Worm (Caenorhabditis elegans) whole organism, L4/young adult: Measurements from ENCODE around the gene fbxa-197.

Experiments used
- W03F9.2 ChIP-seq: fragments of 150-350 bp; optimal IDR thresholded peaks from 2 replicates; lab custom pipeline; 2014; ENCODE audit warnings: missing biosample characterization, missing genetic modification characterization
- dao-5 ChIP-seq: sonication (generic microtip); optimal IDR thresholded peaks from 2 replicates; lab custom pipeline; 2016; ENCODE audit warnings: missing genotype, missing genetic modification characterization, moderate library complexity, missing compliant biosample characterization
- him-1 ChIP-seq: sonication (generic microtip); optimal IDR thresholded peaks from 2 replicates; lab custom pipeline; 2016; ENCODE audit warnings: missing genotype, missing genetic modification reagents, missing genetic modification characterization, missing compliant biosample characterization

DNA sequence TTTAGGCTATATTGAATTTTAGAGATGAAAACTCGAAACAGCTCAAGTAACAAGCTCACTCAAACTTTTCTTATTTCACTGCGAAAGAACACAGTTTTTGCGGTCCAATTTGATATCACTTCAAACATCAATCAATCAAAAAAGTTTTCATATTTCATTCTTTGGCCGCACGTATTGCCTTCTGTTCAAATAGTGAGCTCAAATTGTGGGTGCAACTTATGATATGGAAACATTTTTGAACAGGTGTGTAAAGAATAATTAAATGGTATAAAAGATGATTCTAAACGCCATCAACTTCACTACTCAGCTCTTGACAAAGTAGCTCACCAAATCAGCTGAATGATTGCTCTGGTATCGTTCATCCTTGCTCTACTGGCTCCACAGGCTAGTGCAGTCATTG, 32.2 kb downstream of the fbxa-197 start, which contains the start of gene T06C12.14:
- TF ChIP-seq W03F9.2 (tag; lab: Kevin White, UChicago) (no peak), him-1 (tag; lab: Kevin White, UChicago) (no peak), dao-5 (tag; lab: Kevin White, UChicago) (no peak)
